Worm (Caenorhabditis elegans): ENCODE data around the gene lec-9.

The lec-9 gene

ce11 chrX:17638460-17638859 lies 38.2 kb downstream of the lec-9 start:
- TF ChIP-seq F37D6.2 (tag; optimal IDR thresholded peaks at IDR 0.05) (no peak), ceh-62 (tag; optimal IDR thresholded peaks at IDR 0.05) (no peak), cey-2 (tag; optimal IDR thresholded peaks at IDR 0.05; ENCODE audit: borderline replicate concordance, insufficient read depth) (no peak), nhr-48 (tag; optimal IDR thresholded peaks at IDR 0.05) (peak; percentile 15), Y5F2A.4 (GFP tag; optimal IDR thresholded peaks at IDR 0.05) (no peak), egl-43 (GFP tag; IDR thresholded peaks at IDR 0.05) (no peak), sdz-12 (GFP tag; optimal IDR thresholded peaks at IDR 0.05) (no peak), snpc-4 (tag; optimal IDR thresholded peaks at IDR 0.05) (no peak), F10B5.3 (tag; optimal IDR thresholded peaks at IDR 0.05) (no peak), T20F7.1 (GFP tag; optimal IDR thresholded peaks at IDR 0.05) (no peak), nhr-11 (tag; optimal IDR thresholded peaks at IDR 0.05) (no peak), gei-8 (GFP tag; optimal IDR thresholded peaks at IDR 0.05) (no peak), dmd-6 (GFP tag; IDR thresholded peaks at IDR 0.05) (peak; percentile 39), Y75B8A.6 (GFP tag; IDR thresholded peaks at IDR 0.05) (no peak), daf-19 (GFP tag; conservative IDR thresholded peaks at IDR 0.05) (no peak), lin-29 (GFP tag; IDR thresholded peaks at IDR 0.05) (no peak), mdl-1 (tag; optimal IDR thresholded peaks at IDR 0.05) (peak; percentile 18 to 80), madf-9 (GFP tag; conservative IDR thresholded peaks at IDR 0.05) (no peak), nhr-237 (tag; optimal IDR thresholded peaks at IDR 0.05) (no peak), nhr-41 (GFP tag; IDR thresholded peaks at IDR 0.05) (no peak), D1046.2 (GFP tag; IDR thresholded peaks at IDR 0.05) (no peak), unc-39 (tag; optimal IDR thresholded peaks at IDR 0.05) (no peak), mep-1 (tag; optimal IDR thresholded peaks at IDR 0.05) (peak; percentile 47), lir-3 (tag; optimal IDR thresholded peaks at IDR 0.05) (no peak), R02D3.7 (tag; optimal IDR thresholded peaks at IDR 0.05) (no peak), nhr-111 (GFP tag; optimal IDR thresholded peaks at IDR 0.05) (no peak), aha-1 (tag) (peak; percentile 92), hlh-30 (tag; optimal IDR thresholded peaks at IDR 0.05; ENCODE audit: insufficient read depth) (peak; percentile 76), zip-2 (tag; optimal IDR thresholded peaks at IDR 0.05) (no peak), mxl-3 (GFP tag; optimal IDR thresholded peaks at IDR 0.05) (peak; percentile 27), hmg-1.1 (GFP tag; IDR thresholded peaks at IDR 0.05) (no peak), zfp-2 (tag; optimal IDR thresholded peaks at IDR 0.05) (no peak), lin-38 (GFP tag; IDR thresholded peaks at IDR 0.05) (no peak), lin-1 (GFP tag; IDR thresholded peaks at IDR 0.05) (no peak), lin-15B (tag; optimal IDR thresholded peaks at IDR 0.05) (no peak), unc-130 (GFP tag; optimal IDR thresholded peaks at IDR 0.05) (no peak), set-16 (GFP tag; IDR thresholded peaks at IDR 0.05) (no peak), lim-7 (GFP tag; IDR thresholded peaks at IDR 0.05) (no peak), skn-1 (tag; optimal IDR thresholded peaks at IDR 0.05) (no peak), nhr-28 (tag; optimal IDR thresholded peaks at IDR 0.05) (peak; percentile 38), Y48G9A.11 (GFP tag; IDR thresholded peaks at IDR 0.05) (no peak), F26F4.8 (GFP tag; conservative IDR thresholded peaks at IDR 0.05) (no peak), dpl-1 (GFP tag; optimal IDR thresholded peaks at IDR 0.05) (no peak), spr-3 (GFP tag; optimal IDR thresholded peaks at IDR 0.05) (no peak), ceh-28 (tag; optimal IDR thresholded peaks at IDR 0.05) (no peak), snpc-1.2 (GFP tag; IDR thresholded peaks at IDR 0.05) (no peak), nhr-77 (tag; optimal IDR thresholded peaks at IDR 0.05) (no peak), mdt-29 (GFP tag; IDR thresholded peaks at IDR 0.05) (no peak), lsy-2 (tag; optimal IDR thresholded peaks at IDR 0.05) (no peak), hlh-11 (tag; optimal IDR thresholded peaks at IDR 0.05) (peak; percentile 54), attf-4 (tag; optimal IDR thresholded peaks at IDR 0.05) (no peak), aly-2 (tag; optimal IDR thresholded peaks at IDR 0.05) (no peak), nhr-76 (tag; optimal IDR thresholded peaks at IDR 0.05) (no peak)
